Worm (Caenorhabditis elegans) whole organism, L4 larva: Measurements from ENCODE around the gene sec-16A.2.
A peak's percentile ranks its signal among the peaks of the same experiment; 100 is the strongest.

ENCODE experiments used
- D1046.2 ChIP-seq: fragments of 200-800 bp; sonication (Bioruptor generic); IDR thresholded peaks from 2 replicates; pipeline ENCODE4 v1.3.6; 2022; ENCODE audit warnings: missing genetic modification characterization, missing compliant biosample characterization
- F26F4.8 ChIP-seq: fragments of 200-800 bp; sonication (Bioruptor generic); conservative IDR thresholded peaks from 2 replicates; pipeline ENCODE4 v1.3.6; 2022; ENCODE audit warnings: missing genetic modification characterization, missing compliant biosample characterization
- F44E2.7 ChIP-seq: fragments of 200-800 bp; sonication (Bioruptor generic); IDR thresholded peaks from 2 replicates; pipeline ENCODE4 v2.1.2; 2022; ENCODE audit warnings: missing genetic modification characterization, missing compliant biosample characterization
- T26A8.4 ChIP-seq: fragments of 200-800 bp; sonication (Bioruptor generic); IDR thresholded peaks from 2 replicates; pipeline ENCODE4 v1.3.6; 2022; ENCODE audit warnings: missing genetic modification characterization, missing compliant biosample characterization
- Y105C5A.15 ChIP-seq: fragments of 200-800 bp; sonication (Bioruptor generic); IDR thresholded peaks from 2 replicates; pipeline ENCODE4 v1.3.6; 2022; ENCODE audit warnings: missing genetic modification characterization, missing compliant biosample characterization
- Y75B8A.6 ChIP-seq: fragments of 200-800 bp; sonication (Bioruptor generic); IDR thresholded peaks from 2 replicates; pipeline ENCODE4 v1.3.6; 2022; ENCODE audit warnings: missing genetic modification reagents, missing genetic modification characterization, missing compliant biosample characterization
- ZK337.2 ChIP-seq: fragments of 200-800 bp; sonication (Bioruptor generic); IDR thresholded peaks from 2 replicates; pipeline ENCODE4 v1.3.6; 2022; ENCODE audit warnings: missing genetic modification reagents, missing genetic modification characterization, missing compliant biosample characterization
- ZK546.5 ChIP-seq, 2 experiments: sonication (generic microtip); optimal IDR thresholded peaks; 2 replicates each; lab custom pipeline; 2017; ENCODE audit warnings: missing biosample characterization in 2 of 2, missing genetic modification characterization in 2 of 2
- ces-1 ChIP-seq: fragments of 150-350 bp; sonication (generic microtip); optimal IDR thresholded peaks from 4 replicates; lab custom pipeline; 2014; ENCODE audit warnings: missing biosample characterization, missing genetic modification reagents, missing genetic modification characterization
- cey-2 ChIP-seq: sonication (generic microtip); optimal IDR thresholded peaks from 3 replicates; lab custom pipeline; 2017; ENCODE audit warnings: missing genetic modification characterization, mild to moderate bottlenecking, missing compliant biosample characterization, antibody characterized with exemption, borderline replicate concordance; ENCODE audit not compliant: insufficient read depth
- ctbp-1 ChIP-seq: fragments of 200-800 bp; sonication (Bioruptor generic); IDR thresholded peaks from 2 replicates; pipeline ENCODE4 v1.3.6; 2022; ENCODE audit warnings: missing genetic modification reagents, missing genetic modification characterization, missing compliant biosample characterization
- daf-12 ChIP-seq: fragments of 150-350 bp; optimal IDR thresholded peaks from 2 replicates; lab custom pipeline; 2014; ENCODE audit warnings: missing biosample characterization, missing genetic modification reagents, missing genetic modification characterization
- daf-19 ChIP-seq: fragments of 200-800 bp; sonication (Bioruptor generic); conservative IDR thresholded peaks from 2 replicates; pipeline ENCODE4 v1.3.6; 2022; ENCODE audit warnings: missing genetic modification characterization, missing compliant biosample characterization
- dmd-6 ChIP-seq: fragments of 200-800 bp; sonication (Bioruptor generic); IDR thresholded peaks from 2 replicates; pipeline ENCODE4 v1.3.6; 2022; ENCODE audit warnings: missing genetic modification reagents, missing genetic modification characterization, missing compliant biosample characterization
- dmd-9 ChIP-seq: fragments of 200-800 bp; sonication (Bioruptor generic); IDR thresholded peaks from 2 replicates; pipeline ENCODE4 v1.3.6; 2022; ENCODE audit warnings: missing genetic modification reagents, missing genetic modification characterization, missing compliant biosample characterization
- egl-27 ChIP-seq: sonication (generic microtip); optimal IDR thresholded peaks from 3 replicates; lab custom pipeline; 2017; ENCODE audit warnings: missing biosample characterization, missing genetic modification reagents, missing genetic modification characterization
- hif-1 ChIP-seq, 2 experiments: sonication (generic microtip); optimal IDR thresholded peaks; 2 replicates each; lab custom pipeline; 2016 to 2017; ENCODE audit warnings: missing compliant biosample characterization in 2 of 2, missing genetic modification characterization in 2 of 2, missing genetic modification reagents in 2 of 2, missing genotype in 2 of 2, mild to moderate bottlenecking in 1 of 2
- hlh-30 ChIP-seq: sonication (generic microtip); optimal IDR thresholded peaks from 2 replicates; lab custom pipeline; 2017; ENCODE audit warnings: antibody characterized with exemption, mild to moderate bottlenecking, missing genetic modification characterization, missing compliant biosample characterization; ENCODE audit not compliant: insufficient read depth
- hmg-1.1 ChIP-seq: fragments of 200-800 bp; sonication (Bioruptor generic); IDR thresholded peaks from 2 replicates; pipeline ENCODE4 v1.3.6; 2022; ENCODE audit warnings: missing genetic modification reagents, missing genetic modification characterization, missing compliant biosample characterization
- jun-1 ChIP-seq: fragments of 150-350 bp; optimal IDR thresholded peaks from 2 replicates; lab custom pipeline; 2014; ENCODE audit warnings: missing biosample characterization, missing genetic modification reagents, missing genetic modification characterization
- lin-15B ChIP-seq: fragments of 150-350 bp; sonication (generic microtip); optimal IDR thresholded peaks from 3 replicates; lab custom pipeline; 2014; ENCODE audit warnings: missing biosample characterization, missing genetic modification characterization
- mdl-1 ChIP-seq, 2 experiments: fragments of 150-350 bp in 1 of 2; sonication (generic microtip) in 1 of 2; optimal IDR thresholded peaks; 2 replicates each; lab custom pipeline; 2014 to 2017; ENCODE audit warnings: missing biosample characterization in 2 of 2, missing genetic modification characterization in 2 of 2
- mdt-29 ChIP-seq: fragments of 200-800 bp; sonication (Bioruptor generic); IDR thresholded peaks from 2 replicates; pipeline ENCODE4 v1.3.6; 2022; ENCODE audit warnings: missing genetic modification reagents, missing genetic modification characterization, missing compliant biosample characterization
- mep-1 ChIP-seq: fragments of 150-350 bp; sonication (generic microtip); optimal IDR thresholded peaks from 3 replicates; lab custom pipeline; 2014; ENCODE audit warnings: missing biosample characterization, missing genetic modification characterization
- mxl-2 ChIP-seq: fragments of 200-800 bp; sonication (Bioruptor generic); conservative IDR thresholded peaks from 2 replicates; pipeline ENCODE4 v1.3.6; 2022; ENCODE audit warnings: missing genetic modification reagents, missing genetic modification characterization, missing compliant biosample characterization
- mxl-3 ChIP-seq: fragments of 200-800 bp; sonication (Bioruptor generic); optimal IDR thresholded peaks from 2 replicates; lab custom pipeline; 2018; ENCODE audit warnings: mild to moderate bottlenecking, missing genetic modification characterization, missing compliant biosample characterization
- nhr-10 ChIP-seq: fragments of 150-350 bp; optimal IDR thresholded peaks from 2 replicates; lab custom pipeline; 2014; ENCODE audit warnings: missing biosample characterization, missing genetic modification characterization
- nhr-102 ChIP-seq: sonication (generic microtip); optimal IDR thresholded peaks from 2 replicates; lab custom pipeline; 2016; ENCODE audit warnings: mild to moderate bottlenecking, missing genetic modification characterization, moderate library complexity, missing compliant biosample characterization
- nhr-237 ChIP-seq: sonication (generic microtip); optimal IDR thresholded peaks from 2 replicates; lab custom pipeline; 2017; ENCODE audit warnings: missing biosample characterization, missing genetic modification characterization
- nhr-25 ChIP-seq: sonication (generic microtip); optimal IDR thresholded peaks from 2 replicates; lab custom pipeline; 2017; ENCODE audit warnings: missing genetic modification characterization, mild to moderate bottlenecking, missing compliant biosample characterization, antibody characterized with exemption, moderate library complexity, borderline replicate concordance; ENCODE audit not compliant: insufficient read depth
- nhr-28 ChIP-seq: fragments of 150-350 bp; optimal IDR thresholded peaks from 2 replicates; lab custom pipeline; 2014; ENCODE audit warnings: missing biosample characterization, missing genetic modification characterization
- nhr-77 ChIP-seq: fragments of 150-350 bp; optimal IDR thresholded peaks from 2 replicates; lab custom pipeline; 2014; ENCODE audit warnings: missing biosample characterization, missing genetic modification characterization
- pqm-1 ChIP-seq: sonication (generic microtip); optimal IDR thresholded peaks from 2 replicates; lab custom pipeline; 2017; ENCODE audit warnings: missing biosample characterization, missing genetic modification characterization
- rbr-2 ChIP-seq: sonication (generic microtip); optimal IDR thresholded peaks from 2 replicates; lab custom pipeline; 2016; ENCODE audit warnings: missing genotype, missing genetic modification characterization, missing compliant biosample characterization
- saeg-2 ChIP-seq: fragments of 200-800 bp; sonication (Bioruptor generic); IDR thresholded peaks from 2 replicates; pipeline ENCODE4 v1.3.6; 2022; ENCODE audit warnings: missing genetic modification reagents, missing genetic modification characterization, missing compliant biosample characterization
- set-16 ChIP-seq: fragments of 200-800 bp; sonication (Bioruptor generic); IDR thresholded peaks from 2 replicates; pipeline ENCODE4 v1.3.6; 2022; ENCODE audit warnings: missing genetic modification reagents, missing genetic modification characterization, missing compliant biosample characterization
- snpc-1.2 ChIP-seq: fragments of 200-800 bp; sonication (Bioruptor generic); IDR thresholded peaks from 2 replicates; pipeline ENCODE4 v1.3.6; 2022; ENCODE audit warnings: missing genetic modification reagents, missing genetic modification characterization, missing compliant biosample characterization
- spr-1 ChIP-seq: sonication (generic microtip); optimal IDR thresholded peaks from 2 replicates; lab custom pipeline; 2016; ENCODE audit warnings: mild to moderate bottlenecking, missing genetic modification characterization, missing compliant biosample characterization
- tag-97 ChIP-seq: fragments of 200-800 bp; sonication (Bioruptor generic); IDR thresholded peaks from 2 replicates; pipeline ENCODE4 v1.3.6; 2022; ENCODE audit warnings: missing genetic modification characterization, missing compliant biosample characterization
- tra-1 ChIP-seq: fragments of 200-800 bp; sonication (Bioruptor generic); IDR thresholded peaks from 2 replicates; pipeline ENCODE4 v1.3.6; 2022; ENCODE audit warnings: missing genetic modification reagents, missing genetic modification characterization, missing compliant biosample characterization
- unc-39 ChIP-seq: sonication (generic microtip); optimal IDR thresholded peaks from 2 replicates; lab custom pipeline; 2017; ENCODE audit warnings: missing biosample characterization, missing genetic modification characterization
- unc-62 ChIP-seq, 3 experiments: fragments of 150-350 bp in 1 of 3; sonication (generic microtip); optimal IDR thresholded peaks in 2 of 3; peaks in 1 of 3; 1 replicate in 1 of 3; 2 replicates in 2 of 3; lab custom pipeline; 2014 to 2017; ENCODE audit warnings: missing biosample characterization in 3 of 3, missing genetic modification characterization in 3 of 3, missing genetic modification reagents in 3 of 3, missing genotype in 1 of 3
- zip-11 ChIP-seq: fragments of 200-800 bp; sonication (Bioruptor generic); IDR thresholded peaks from 2 replicates; pipeline ENCODE4 v1.3.6; 2022; ENCODE audit warnings: missing genetic modification characterization, missing compliant biosample characterization
- ztf-11 ChIP-seq: fragments of 150-350 bp; optimal IDR thresholded peaks from 2 replicates; lab custom pipeline; 2014; ENCODE audit warnings: missing biosample characterization, missing genetic modification characterization

sec-16A.2 gene

DNA sequence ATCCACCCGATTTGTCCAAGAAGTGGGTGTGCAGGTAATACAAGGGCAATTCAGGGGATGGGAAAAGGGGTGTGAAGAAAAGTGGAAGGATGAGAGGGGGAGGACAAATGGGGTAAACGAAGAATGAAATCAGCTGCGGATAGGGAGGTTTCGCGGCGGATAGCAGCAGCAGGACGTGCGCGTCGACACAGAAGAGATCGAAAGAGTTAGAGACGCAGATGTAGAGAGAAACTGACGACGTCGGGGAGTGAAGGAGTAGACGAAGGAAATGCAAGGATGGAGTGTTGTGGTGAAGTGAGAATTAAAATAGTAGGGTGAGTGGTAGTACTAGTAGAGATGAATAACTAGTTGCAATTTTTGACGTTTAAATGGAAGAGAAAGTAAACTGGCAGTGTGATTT lies 34.8 kb upstream of the sec-16A.2 start, which contains the start of gene M60.6 (continued):
- TF ChIP-seq lin-15B (tag; lab: Kevin White, UChicago) (no peak), nhr-25 (tag; lab: Kevin White, UChicago) (no peak), rbr-2 (tag; lab: Kevin White, UChicago) (peak; percentile 33), nhr-10 (tag; lab: Kevin White, UChicago) (no peak), D1046.2 (GFP tag; lab: Robert Waterston, UW) (no peak), ztf-11 (tag; lab: Kevin White, UChicago) (no peak), unc-39 (tag; lab: Kevin White, UChicago) (no peak), mep-1 (tag; lab: Kevin White, UChicago) (peak; percentile 10), mdt-29 (GFP tag; lab: Robert Waterston, UW) (no peak), unc-62 (GFP tag; optimal IDR thresholded peaks at IDR 0.05 in 1 of 2; lab: Kevin White, UChicago) (no peak), unc-62 (tag; optimal IDR thresholded peaks at IDR 0.05; lab: Kevin White, UChicago) (no peak), mxl-2 (GFP tag; lab: Robert Waterston, UW) (no peak), dmd-9 (GFP tag; lab: Robert Waterston, UW) (no peak), nhr-77 (tag; lab: Kevin White, UChicago) (no peak), saeg-2 (no peak), nhr-237 (tag; lab: Kevin White, UChicago) (no peak), daf-12 (tag; lab: Kevin White, UChicago) (no peak), spr-1 (tag; lab: Kevin White, UChicago) (no peak), nhr-102 (no peak), ZK546.5 (tag; optimal IDR thresholded peaks at IDR 0.05; lab: Kevin White, UChicago) (no peak), Y105C5A.15 (GFP tag; lab: Robert Waterston, UW) (no peak), ZK337.2 (GFP tag; lab: Robert Waterston, UW) (no peak), ces-1 (GFP tag; lab: Kevin White, UChicago) (no peak), F44E2.7 (GFP tag; lab: Robert Waterston, UW) (no peak), egl-27 (no peak), pqm-1 (no peak), tra-1 (GFP tag; lab: Robert Waterston, UW) (no peak), cey-2 (tag; lab: Kevin White, UChicago) (no peak), T26A8.4 (GFP tag; lab: Robert Waterston, UW) (no peak), jun-1 (tag; lab: Kevin White, UChicago) (no peak), hmg-1.1 (GFP tag; lab: Robert Waterston, UW) (peak; percentile 56), dmd-6 (no peak), hif-1 (tag; optimal IDR thresholded peaks at IDR 0.05; lab: Kevin White, UChicago) (no peak), zip-11 (GFP tag; lab: Robert Waterston, UW) (no peak), ctbp-1 (peak; percentile 58; the same call in 1 of the 2 replicates), set-16 (no peak; the same call in 1 of the 2 replicates), snpc-1.2 (GFP tag; lab: Robert Waterston, UW) (no peak), tag-97 (GFP tag; lab: Robert Waterston, UW) (no peak), daf-19 (GFP tag; lab: Robert Waterston, UW) (no peak), Y75B8A.6 (GFP tag; lab: Robert Waterston, UW) (no peak)

DNA sequence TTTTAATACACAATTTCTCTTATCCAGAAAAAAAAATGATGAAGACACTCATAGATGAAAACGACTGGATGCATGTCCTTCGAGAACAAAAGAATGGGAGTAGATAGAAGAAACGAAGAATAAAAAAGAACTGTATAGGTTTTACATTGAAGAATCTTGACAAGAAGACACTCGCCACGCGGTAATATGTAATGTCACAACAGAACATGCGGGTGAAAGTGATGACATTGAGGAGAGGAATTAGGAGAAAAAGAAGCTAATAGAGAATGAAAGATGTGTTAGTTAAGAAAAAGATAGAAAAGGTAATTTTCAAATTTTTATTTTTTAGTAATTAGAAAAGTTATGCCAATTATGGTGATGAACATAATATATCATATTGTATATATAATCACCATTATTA lies 31.6 kb upstream of the sec-16A.2 start:
- peak; percentile 48 for TF ChIP-seq mxl-3 (GFP tag; lab: Kevin White, UChicago)
- TF ChIP-seq F26F4.8 (GFP tag; lab: Robert Waterston, UW), result no peak
- TF ChIP-seq nhr-25 (tag; lab: Kevin White, UChicago), result peak; percentile 49
- peak; percentile 22 for TF ChIP-seq nhr-28 (tag; lab: Kevin White, UChicago)
- peak in 1 of 2 experiments; percentile 31 for TF ChIP-seq mdl-1 (tag; optimal IDR thresholded peaks at IDR 0.05; lab: Kevin White, UChicago)
- TF ChIP-seq ZK337.2 (GFP tag; lab: Robert Waterston, UW), result no peak
- peak; percentile 70 for TF ChIP-seq hlh-30 (tag; lab: Kevin White, UChicago)
